Worm (Caenorhabditis elegans): Measurements from ENCODE around the gene sre-50.

DNA sequence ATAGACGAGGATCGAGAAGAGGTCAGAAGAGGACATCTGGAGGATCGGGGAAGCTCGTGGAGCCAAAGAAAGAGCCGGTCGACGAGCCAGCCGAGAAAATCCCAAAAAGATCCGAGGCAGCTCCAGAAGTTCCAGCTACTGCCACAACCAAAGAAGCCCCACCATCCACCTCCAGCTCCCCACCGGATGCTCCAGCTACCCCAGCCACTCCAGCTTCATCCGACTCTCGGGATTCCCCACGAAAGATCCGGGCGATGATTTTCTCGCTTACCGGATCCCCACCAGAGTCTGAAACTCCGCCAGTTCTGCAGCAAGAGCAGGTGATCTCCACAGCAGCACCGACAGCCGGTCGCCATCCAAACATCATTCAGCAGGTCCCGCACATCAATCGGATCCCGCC lies 39.6 kb downstream of the sre-50 start:
- TF ChIP-seq lin-39 (tag; optimal IDR thresholded peaks at IDR 0.05) (no peak), unc-62 (GFP tag; optimal IDR thresholded peaks at IDR 0.05) (no peak), ztf-11 (tag; optimal IDR thresholded peaks at IDR 0.05) (no peak), zag-1 (tag; optimal IDR thresholded peaks at IDR 0.05) (no peak), fkh-10 (GFP tag; optimal IDR thresholded peaks at IDR 0.05) (no peak), elt-1 (tag; optimal IDR thresholded peaks at IDR 0.05) (no peak), nhr-77 (tag; optimal IDR thresholded peaks at IDR 0.05) (no peak), nhr-23 (tag; optimal IDR thresholded peaks at IDR 0.05) (no peak)

Measured in whole organism, L3 larva.